Worm (Caenorhabditis elegans): ENCODE results near the gene lgc-55.

Gene lgc-55

ce11 chrV:19999789-20000188 lies 23.1 kb upstream of the lgc-55 start:
- no peak for TF ChIP-seq hlh-1 (tag; optimal IDR thresholded peaks at IDR 0.05)

DNA sequence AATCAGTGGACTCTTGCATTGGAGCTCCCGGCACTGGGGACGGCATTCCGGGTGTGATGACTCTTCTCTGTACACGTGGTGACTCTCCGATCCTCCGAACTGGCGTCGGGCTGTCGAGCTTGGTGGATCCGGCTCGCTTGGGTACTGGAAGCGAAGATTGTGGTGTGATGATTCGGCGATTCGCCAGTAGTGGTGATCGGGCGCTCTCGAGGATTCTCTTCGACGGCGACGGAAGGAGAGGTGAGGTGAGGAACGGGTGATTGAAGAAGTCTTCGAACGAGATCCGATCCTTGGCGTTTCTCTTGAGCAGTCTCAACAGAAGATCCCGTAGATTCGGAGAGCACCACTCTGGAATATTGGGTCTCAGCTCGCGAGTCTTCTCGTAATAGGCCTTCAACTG lies 22.2 kb upstream of the lgc-55 start:
- TF ChIP-seq unc-62 (GFP tag; optimal IDR thresholded peaks at IDR 0.05) (no peak), unc-120 (tag; optimal IDR thresholded peaks at IDR 0.05; ENCODE audit: poor library complexity, severe bottlenecking) (no peak), zip-8 (tag; optimal IDR thresholded peaks at IDR 0.05) (no peak), lin-13 (tag; optimal IDR thresholded peaks at IDR 0.05) (no peak), elt-3 (tag; optimal IDR thresholded peaks at IDR 0.05) (no peak)

- peak; percentile 3 for TF ChIP-seq sptf-1 (tag; optimal IDR thresholded peaks at IDR 0.05)
- no peak for TF ChIP-seq nhr-237 (tag; optimal IDR thresholded peaks at IDR 0.05)
- no peak for TF ChIP-seq zip-8 (tag; optimal IDR thresholded peaks at IDR 0.05)
- no peak for TF ChIP-seq nhr-2 (tag; optimal IDR thresholded peaks at IDR 0.05)
- no peak for TF ChIP-seq hlh-1 (tag; optimal IDR thresholded peaks at IDR 0.05)
- no peak for TF ChIP-seq lsy-2 (tag; optimal IDR thresholded peaks at IDR 0.05)
Observed at ce11 chrV:20002194-20002593, 20.7 kb upstream of the lgc-55 start.

ce11 chrV:20004385-20004784 lies 18.5 kb upstream of the lgc-55 start, which contains the start of gene unc-51:
Gene unc-51, minus strand, starts transcription at chrV:20004485.
- TF ChIP-seq nhr-2 (tag; optimal IDR thresholded peaks at IDR 0.05) (no peak), nhr-12 (tag; optimal IDR thresholded peaks at IDR 0.05) (no peak), M03D4.4 (tag; optimal IDR thresholded peaks at IDR 0.05) (no peak), ces-1 (GFP tag; optimal IDR thresholded peaks at IDR 0.05) (no peak)

DNA sequence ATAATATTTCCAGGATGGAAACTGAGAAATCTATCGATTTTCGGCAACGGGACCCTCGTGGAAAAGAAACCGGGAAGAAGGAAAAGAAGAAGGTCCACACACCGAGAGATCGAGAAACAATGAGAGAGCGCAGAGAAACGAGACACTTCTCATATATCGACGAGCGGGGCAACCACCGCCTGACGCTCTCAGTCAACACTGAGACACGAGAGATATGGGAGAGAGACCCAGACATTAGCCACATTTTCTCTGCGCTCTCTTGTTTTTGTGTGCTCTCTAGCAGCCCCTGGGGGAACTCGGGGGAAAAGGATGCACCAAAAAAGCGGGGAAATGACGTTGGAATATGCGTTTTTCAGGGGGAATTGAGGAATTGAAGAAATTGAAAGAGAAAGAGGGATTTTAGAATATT lies 17.1 kb upstream of the lgc-55 start:
- TF ChIP-seq ceh-83 (GFP tag; optimal IDR thresholded peaks at IDR 0.05) = peak; percentile 8
- peak; percentile 11 for TF ChIP-seq lin-32 (GFP tag; optimal IDR thresholded peaks at IDR 0.05)
- peak; percentile 84 for TF ChIP-seq hlh-1 (tag; optimal IDR thresholded peaks at IDR 0.05)
- no peak for TF ChIP-seq mab-5 (tag; optimal IDR thresholded peaks at IDR 0.05)
- TF ChIP-seq flh-1 (GFP tag; optimal IDR thresholded peaks at IDR 0.05) = no peak
- TF ChIP-seq tbx-8 (GFP tag; optimal IDR thresholded peaks at IDR 0.05) = no peak
- no peak for TF ChIP-seq snpc-4 (tag; optimal IDR thresholded peaks at IDR 0.05)
- no peak for TF ChIP-seq nhr-12 (tag; optimal IDR thresholded peaks at IDR 0.05)
- peak; percentile 18 for TF ChIP-seq lsy-2 (tag; optimal IDR thresholded peaks at IDR 0.05)
- TF ChIP-seq mls-2 (tag; optimal IDR thresholded peaks at IDR 0.05) = no peak
- TF ChIP-seq drap-1 (GFP tag; optimal IDR thresholded peaks at IDR 0.05) = peak; percentile 85
- TF ChIP-seq mep-1 (tag; optimal IDR thresholded peaks at IDR 0.05) = peak; percentile 50
- TF ChIP-seq unc-39 (tag; optimal IDR thresholded peaks at IDR 0.05) = peak; percentile 40
- TF ChIP-seq ceh-39 (tag; optimal IDR thresholded peaks at IDR 0.05) = peak; percentile 15
- peak; percentile 19 for TF ChIP-seq nhr-237 (tag; optimal IDR thresholded peaks at IDR 0.05)
- TF ChIP-seq sem-2 (GFP tag; optimal IDR thresholded peaks at IDR 0.05) = no peak
- no peak for TF ChIP-seq ztf-11 (tag; optimal IDR thresholded peaks at IDR 0.05)
- TF ChIP-seq sptf-1 (tag; optimal IDR thresholded peaks at IDR 0.05) = no peak
- no peak for TF ChIP-seq nhr-76 (tag; optimal IDR thresholded peaks at IDR 0.05)
- TF ChIP-seq ces-1 (GFP tag; optimal IDR thresholded peaks at IDR 0.05) = peak; percentile 57
- peak; percentile 83 for TF ChIP-seq unc-120 (tag; optimal IDR thresholded peaks at IDR 0.05; ENCODE audit: poor library complexity, severe bottlenecking)
- TF ChIP-seq ham-2 (GFP tag; optimal IDR thresholded peaks at IDR 0.05) = peak; percentile 92
- no peak for TF ChIP-seq bed-3 (GFP tag; optimal IDR thresholded peaks at IDR 0.05)
- TF ChIP-seq cnd-1 (tag; optimal IDR thresholded peaks at IDR 0.05) = peak; percentile 0
- no peak for TF ChIP-seq nhr-2 (tag; optimal IDR thresholded peaks at IDR 0.05)
- no peak for TF ChIP-seq zip-8 (tag; optimal IDR thresholded peaks at IDR 0.05)
- peak; percentile 62 for TF ChIP-seq pha-4 (tag; optimal IDR thresholded peaks at IDR 0.05)
- peak; percentile 44 for TF ChIP-seq unc-62 (GFP tag; optimal IDR thresholded peaks at IDR 0.05)
- TF ChIP-seq elt-3 (tag; optimal IDR thresholded peaks at IDR 0.05) = no peak

DNA sequence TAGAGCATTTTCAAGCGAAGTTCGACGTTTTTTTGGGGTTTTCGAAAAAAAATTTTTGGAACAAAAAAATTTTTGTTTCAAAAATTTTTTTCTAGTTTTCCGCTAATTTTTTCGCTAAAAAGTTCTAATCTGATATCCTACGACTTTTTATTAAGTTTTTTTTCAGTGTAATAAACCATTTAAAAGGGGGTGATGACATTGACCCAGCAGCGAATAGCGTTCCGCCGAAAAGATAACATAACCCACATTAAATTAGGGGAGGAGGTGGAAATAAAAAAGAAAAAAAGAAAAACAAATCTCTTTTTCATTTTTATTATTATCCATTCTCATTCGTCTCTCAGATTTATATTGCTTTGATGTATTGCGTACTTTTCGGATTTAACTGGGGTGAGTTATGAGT lies 15.4 kb upstream of the lgc-55 start, which contains the start of gene Y60A3A.23:
Y60A3A.23 (plus strand) TSS at position 301 of the 400 bp plus-strand sequence.
- no peak for TF ChIP-seq lsy-2 (tag; optimal IDR thresholded peaks at IDR 0.05)
- TF ChIP-seq snpc-4 (tag; optimal IDR thresholded peaks at IDR 0.05) = no peak

Data from whole organism, mixed stage, embryonic.